Fruit fly (Drosophila melanogaster): ENCODE data around the gene CG31819.

CG31819 gene

DNA sequence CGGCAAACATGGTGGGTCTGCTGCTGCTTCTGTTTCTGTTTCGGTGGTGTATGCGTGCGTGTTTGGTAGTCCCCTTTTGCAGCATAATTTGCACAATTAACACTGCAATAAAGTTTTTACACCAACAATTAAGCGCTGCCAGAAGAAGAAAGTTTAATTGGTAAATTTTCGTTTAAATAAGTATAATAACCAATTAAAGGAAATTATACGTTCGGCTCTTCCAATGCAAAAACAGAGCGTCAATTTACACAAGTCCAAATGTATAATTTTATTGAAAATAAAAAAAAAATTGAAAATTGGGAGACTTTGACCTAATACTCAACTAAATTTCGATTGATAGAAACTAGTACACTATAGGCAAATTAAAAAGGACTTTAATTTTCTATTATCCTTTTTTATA, at the start of gene CG31819:
Gene CG31819 (plus strand): TSS at position 301 of the 400 bp plus-strand sequence.
- TF ChIP-seq CG8478 (optimal IDR thresholded peaks at IDR 0.05) (no peak), psq (optimal IDR thresholded peaks at IDR 0.05) (no peak), usp (GFP tag; optimal IDR thresholded peaks at IDR 0.05) (no peak), Dll (optimal IDR thresholded peaks at IDR 0.05) (no peak), EcR (GFP tag; optimal IDR thresholded peaks at IDR 0.05) (no peak), pan (optimal IDR thresholded peaks at IDR 0.05) (no peak)

DNA sequence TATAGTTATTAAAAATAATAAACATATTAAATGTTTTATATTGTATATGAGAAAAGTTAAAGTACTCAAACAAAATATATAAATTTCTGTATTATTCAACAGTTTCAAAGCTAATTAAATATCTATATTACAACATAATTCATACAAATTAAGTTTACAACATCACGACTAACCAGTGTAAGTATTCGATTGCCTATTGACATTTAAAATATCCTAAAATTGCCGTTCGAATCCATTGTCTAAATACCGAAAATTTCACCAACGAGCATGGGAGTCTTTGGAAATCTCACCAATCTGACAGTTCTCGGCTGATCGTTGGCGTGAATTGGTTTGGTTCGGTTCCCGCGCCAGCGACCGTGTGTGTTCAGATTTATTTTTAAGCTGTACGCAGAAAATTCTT, 45.7 kb upstream of the CG31819 start, which contains the start of gene Ca-alpha1D:
Gene Ca-alpha1D (plus strand): TSS at position 301 of the 400 bp plus-strand sequence.
- TF ChIP-seq CG8478 (optimal IDR thresholded peaks at IDR 0.05): no peak
- TF ChIP-seq EcR (GFP tag; optimal IDR thresholded peaks at IDR 0.05): no peak
- no peak for TF ChIP-seq pan (optimal IDR thresholded peaks at IDR 0.05)
- no peak for TF ChIP-seq usp (GFP tag; optimal IDR thresholded peaks at IDR 0.05)
- TF ChIP-seq Dll (optimal IDR thresholded peaks at IDR 0.05): no peak
- TF ChIP-seq psq (optimal IDR thresholded peaks at IDR 0.05): no peak

DNA sequence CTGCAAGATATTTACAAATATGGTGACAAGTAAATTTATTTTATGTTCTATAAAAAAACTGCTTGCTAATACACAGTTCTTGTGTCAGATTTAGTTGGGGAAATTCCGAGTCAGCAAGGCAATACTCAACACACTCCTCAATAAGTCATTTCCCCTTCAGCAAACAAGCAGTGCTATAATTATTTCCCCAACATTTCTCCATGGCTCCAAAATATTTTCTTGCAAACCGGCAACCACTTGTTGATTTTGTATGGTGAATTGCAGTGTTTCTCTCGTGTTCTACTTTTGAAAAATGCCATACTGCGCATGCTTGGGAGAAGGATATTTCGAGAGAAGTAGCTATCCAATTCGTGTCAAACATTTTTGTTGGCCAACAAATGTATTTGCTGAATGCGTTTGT, 13.1 kb upstream of the CG31819 start:
- TF ChIP-seq Dll (optimal IDR thresholded peaks at IDR 0.05) (no peak), psq (optimal IDR thresholded peaks at IDR 0.05) (no peak), CG8478 (optimal IDR thresholded peaks at IDR 0.05) (no peak), EcR (GFP tag; optimal IDR thresholded peaks at IDR 0.05) (no peak), pan (optimal IDR thresholded peaks at IDR 0.05) (no peak), usp (GFP tag; optimal IDR thresholded peaks at IDR 0.05) (no peak)

DNA sequence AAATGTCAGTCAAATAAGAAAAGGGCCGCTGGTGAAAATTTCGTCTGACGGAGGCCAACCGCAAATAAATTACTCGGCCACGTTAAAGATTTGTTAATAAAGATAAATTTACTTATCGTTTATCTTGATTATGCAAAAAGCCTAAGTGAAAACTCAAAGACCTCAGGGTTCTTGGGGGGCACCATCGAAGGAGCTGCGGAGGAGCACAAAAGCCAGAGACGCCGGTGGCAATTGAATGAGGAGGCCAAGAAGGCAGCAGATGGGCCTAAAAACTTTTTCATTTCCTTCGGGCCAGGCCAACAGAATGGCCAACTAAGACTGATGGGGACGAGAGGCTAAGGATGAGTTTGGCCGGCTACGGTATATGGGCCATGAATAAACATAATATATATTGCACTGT, 5.0 kb downstream of the CG31819 start:
- TF ChIP-seq CG8478 (optimal IDR thresholded peaks at IDR 0.05) (no peak), Dll (optimal IDR thresholded peaks at IDR 0.05) (no peak), pan (optimal IDR thresholded peaks at IDR 0.05) (no peak), psq (optimal IDR thresholded peaks at IDR 0.05) (no peak), usp (GFP tag; optimal IDR thresholded peaks at IDR 0.05) (no peak), EcR (GFP tag; optimal IDR thresholded peaks at IDR 0.05) (no peak)

DNA sequence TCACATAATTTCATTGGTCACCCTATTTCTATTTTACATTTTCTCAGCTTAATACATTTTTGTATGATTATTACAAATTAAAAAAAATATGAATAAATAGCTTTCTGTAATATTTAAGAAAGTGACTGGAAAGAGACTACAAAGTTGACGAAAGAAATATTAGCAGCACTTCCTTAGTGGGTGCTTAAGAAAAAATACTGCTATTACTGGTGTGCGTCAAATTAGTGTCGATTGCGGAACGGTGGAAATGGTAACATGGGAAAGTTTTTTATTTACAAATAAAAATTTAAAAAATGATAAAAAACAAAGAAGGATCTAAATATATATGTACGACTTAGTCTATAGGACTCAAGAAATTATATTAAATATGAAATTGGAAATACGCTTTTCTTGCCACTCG, 12.7 kb downstream of the CG31819 start:
- TF ChIP-seq usp (GFP tag; optimal IDR thresholded peaks at IDR 0.05) (no peak), psq (optimal IDR thresholded peaks at IDR 0.05) (no peak), EcR (GFP tag; optimal IDR thresholded peaks at IDR 0.05) (no peak), CG8478 (optimal IDR thresholded peaks at IDR 0.05) (no peak), pan (optimal IDR thresholded peaks at IDR 0.05) (no peak), Dll (optimal IDR thresholded peaks at IDR 0.05) (no peak)

DNA sequence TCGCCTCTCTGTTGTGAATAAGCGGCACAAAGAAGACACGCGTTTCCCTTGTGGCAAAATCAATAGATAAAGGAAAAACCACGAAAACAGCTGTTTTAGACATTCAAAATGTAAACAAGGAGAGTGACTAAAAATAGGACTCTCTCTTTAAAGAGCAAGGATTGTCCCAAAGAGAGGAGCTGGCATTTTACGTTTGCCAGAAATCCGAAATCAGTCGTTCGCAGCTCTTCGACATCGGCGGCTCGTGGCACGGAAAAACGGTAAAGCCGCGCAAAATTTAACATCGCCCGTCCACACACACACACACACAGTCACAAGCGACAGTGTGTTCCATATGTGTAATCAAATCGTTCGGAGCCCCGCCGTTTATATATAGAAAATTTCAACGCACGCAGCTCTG, 20.0 kb downstream of the CG31819 start, which contains the start of gene Ca-Ma2d:
Gene Ca-Ma2d (plus strand): TSS at position 211 of the 400 bp plus-strand sequence.
- no peak for TF ChIP-seq Dll (optimal IDR thresholded peaks at IDR 0.05)
- TF ChIP-seq CG8478 (optimal IDR thresholded peaks at IDR 0.05): no peak
- TF ChIP-seq pan (optimal IDR thresholded peaks at IDR 0.05): no peak
- no peak for TF ChIP-seq EcR (GFP tag; optimal IDR thresholded peaks at IDR 0.05)
- TF ChIP-seq psq (optimal IDR thresholded peaks at IDR 0.05): no peak
- no peak for TF ChIP-seq usp (GFP tag; optimal IDR thresholded peaks at IDR 0.05)

- no peak for TF ChIP-seq EcR (GFP tag; optimal IDR thresholded peaks at IDR 0.05)
- no peak for TF ChIP-seq psq (optimal IDR thresholded peaks at IDR 0.05)
- no peak for TF ChIP-seq pan (optimal IDR thresholded peaks at IDR 0.05)
- no peak for TF ChIP-seq usp (GFP tag; optimal IDR thresholded peaks at IDR 0.05)
- TF ChIP-seq Dll (optimal IDR thresholded peaks at IDR 0.05): no peak
- no peak for TF ChIP-seq CG8478 (optimal IDR thresholded peaks at IDR 0.05)
Measured at dm6 chr2L:16234817-16235216, 23.6 kb downstream of the CG31819 start.

- no peak for TF ChIP-seq pan (optimal IDR thresholded peaks at IDR 0.05)
- TF ChIP-seq CG8478 (optimal IDR thresholded peaks at IDR 0.05): no peak
- no peak for TF ChIP-seq usp (GFP tag; optimal IDR thresholded peaks at IDR 0.05)
- no peak for TF ChIP-seq psq (optimal IDR thresholded peaks at IDR 0.05)
Measured at dm6 chr2L:16241639-16242038, 30.4 kb downstream of the CG31819 start, which contains the start of gene CG42818. Gene CG42818 (plus strand): TSS chr2L:16241939.

DNA sequence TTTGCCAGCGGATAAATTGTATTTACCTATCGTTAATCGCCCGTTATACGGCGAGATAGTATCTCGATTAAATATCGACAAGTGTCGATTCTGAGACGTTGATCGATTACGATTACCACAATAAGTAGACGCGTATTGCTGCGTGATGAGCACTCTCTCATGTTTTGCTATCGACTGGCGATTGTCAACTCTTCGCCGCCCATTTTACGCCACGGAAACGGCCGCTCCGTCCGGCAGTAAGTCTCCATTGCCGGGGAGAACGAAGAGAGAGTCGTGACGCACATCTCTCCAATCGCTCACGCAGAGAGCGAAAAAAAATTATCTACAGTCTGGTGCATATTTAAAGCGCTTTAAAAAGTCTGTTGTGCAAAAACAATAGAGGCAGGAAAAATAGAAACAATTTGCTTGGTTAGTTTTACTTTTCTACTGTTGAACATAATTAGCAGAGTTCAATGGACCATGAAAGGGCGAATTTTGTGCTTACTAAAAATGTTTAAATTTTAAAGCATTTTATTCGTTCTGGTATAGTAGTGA, 40.4 kb downstream of the CG31819 start, which contains the start of gene CG46309:
Gene CG46309 (minus strand): TSS at position 191 of the 534 bp plus-strand sequence.
- TF ChIP-seq psq (optimal IDR thresholded peaks at IDR 0.05) (no peak), pan (optimal IDR thresholded peaks at IDR 0.05) (no peak), EcR (GFP tag; optimal IDR thresholded peaks at IDR 0.05) (no peak), usp (GFP tag; optimal IDR thresholded peaks at IDR 0.05) (no peak), CG8478 (optimal IDR thresholded peaks at IDR 0.05) (no peak), Dll (optimal IDR thresholded peaks at IDR 0.05) (no peak)

DNA sequence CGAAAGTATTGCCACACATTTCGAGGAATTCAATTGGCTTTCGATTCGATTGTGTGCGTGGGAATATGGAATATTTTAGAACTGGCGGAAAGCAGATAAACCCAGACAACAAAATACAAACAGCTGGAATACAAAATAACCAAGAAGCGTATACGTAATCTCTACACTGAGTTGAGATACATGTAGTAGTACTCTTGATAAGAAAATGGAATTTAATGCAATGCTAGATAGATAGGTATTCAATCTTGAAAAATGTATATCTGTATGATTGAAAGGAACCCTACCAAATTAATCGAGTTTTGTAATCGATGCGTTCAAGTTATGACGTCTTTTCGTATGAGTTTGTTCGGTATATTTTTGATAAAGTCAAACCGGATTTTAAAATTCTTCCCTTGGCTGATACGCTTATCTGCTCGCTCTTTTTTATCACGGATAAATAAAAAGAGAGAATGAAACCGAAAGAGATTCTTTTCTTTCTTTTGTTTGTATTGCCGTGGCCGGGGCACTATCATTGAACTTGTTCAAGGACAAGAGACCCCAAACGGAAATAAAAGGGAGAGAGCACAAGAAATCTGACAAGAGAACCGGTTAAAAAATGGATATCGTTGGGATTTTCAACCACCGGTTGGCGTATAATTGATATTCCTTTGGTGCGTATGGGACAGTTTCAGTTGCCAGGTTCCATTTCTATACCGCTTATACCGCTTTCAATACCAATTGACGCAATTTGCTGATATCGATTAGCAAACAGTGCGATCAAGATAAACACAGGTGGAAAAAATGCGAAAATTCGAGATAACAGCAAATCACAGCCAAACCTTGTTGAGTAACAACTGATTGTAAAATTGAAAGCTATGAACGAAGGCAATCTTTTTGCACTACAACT, 44.2 kb downstream of the CG31819 start:
- no peak for TF ChIP-seq Dll (optimal IDR thresholded peaks at IDR 0.05)
- no peak for TF ChIP-seq psq (optimal IDR thresholded peaks at IDR 0.05)
- TF ChIP-seq usp (GFP tag; optimal IDR thresholded peaks at IDR 0.05): no peak
- no peak for TF ChIP-seq pan (optimal IDR thresholded peaks at IDR 0.05)
- no peak for TF ChIP-seq CG8478 (optimal IDR thresholded peaks at IDR 0.05)
- no peak for TF ChIP-seq EcR (GFP tag; optimal IDR thresholded peaks at IDR 0.05)

DNA sequence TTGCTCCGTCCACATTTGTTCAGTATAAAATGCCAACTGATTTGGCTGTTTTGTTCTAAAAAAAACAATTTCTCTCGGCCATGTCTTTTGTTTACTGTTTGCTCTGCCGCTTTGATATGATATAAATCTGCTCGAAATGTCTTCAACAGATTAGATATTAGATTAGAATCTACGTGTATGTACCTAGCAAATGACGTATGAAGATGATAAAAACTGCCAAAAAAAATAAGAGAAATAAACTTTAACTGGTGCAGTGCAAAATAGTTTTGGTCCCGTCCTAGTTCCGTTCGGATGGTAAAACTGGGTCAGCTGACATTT, 44.8 kb downstream of the CG31819 start:
- TF ChIP-seq psq (optimal IDR thresholded peaks at IDR 0.05) (no peak), pan (optimal IDR thresholded peaks at IDR 0.05) (no peak), usp (GFP tag; optimal IDR thresholded peaks at IDR 0.05) (no peak), CG8478 (optimal IDR thresholded peaks at IDR 0.05) (no peak), EcR (GFP tag; optimal IDR thresholded peaks at IDR 0.05) (no peak), Dll (optimal IDR thresholded peaks at IDR 0.05) (no peak)

All from whole organism.